Worm (Caenorhabditis elegans) whole organism, late embryonic: ENCODE data around the gene lbp-9.

Experiments
- ama-1 ChIP-seq: fragments of 150-350 bp; optimal IDR thresholded peaks from 2 replicates; lab custom pipeline; 2014
- ceh-14 ChIP-seq: sonication (generic microtip); optimal IDR thresholded peaks from 2 replicates; lab custom pipeline; 2016; ENCODE audit warnings: missing genotype, missing genetic modification characterization, missing compliant biosample characterization
- ceh-18 ChIP-seq: sonication (generic microtip); optimal IDR thresholded peaks from 2 replicates; lab custom pipeline; 2016; ENCODE audit warnings: missing genetic modification characterization, missing compliant biosample characterization
- dve-1 ChIP-seq: sonication (generic microtip); optimal IDR thresholded peaks from 2 replicates; lab custom pipeline; 2017; ENCODE audit warnings: antibody characterized with exemption, mild to moderate bottlenecking, missing genetic modification characterization, missing compliant biosample characterization
- elt-2 ChIP-seq: sonication (generic microtip); optimal IDR thresholded peaks from 2 replicates; lab custom pipeline; 2016; ENCODE audit warnings: missing genetic modification reagents, missing genetic modification characterization, missing compliant biosample characterization
- ets-4 ChIP-seq: sonication (generic microtip); optimal IDR thresholded peaks from 2 replicates; lab custom pipeline; 2016; ENCODE audit warnings: missing genetic modification characterization, missing compliant biosample characterization
- fax-1 ChIP-seq: sonication (generic microtip); optimal IDR thresholded peaks from 2 replicates; lab custom pipeline; 2016; ENCODE audit warnings: missing genotype, missing genetic modification characterization, missing compliant biosample characterization
- fkh-6 ChIP-seq: sonication (generic microtip); optimal IDR thresholded peaks from 2 replicates; lab custom pipeline; 2016; ENCODE audit warnings: missing genetic modification characterization, missing compliant biosample characterization
- hlh-6 ChIP-seq: sonication (generic microtip); optimal IDR thresholded peaks from 2 replicates; lab custom pipeline; 2016; ENCODE audit warnings: missing genotype, missing genetic modification characterization, missing compliant biosample characterization
- lin-11 ChIP-seq: fragments of 200-800 bp; sonication (Bioruptor generic); optimal IDR thresholded peaks from 2 replicates; lab custom pipeline; 2018; ENCODE audit warnings: mild to moderate bottlenecking, missing genetic modification characterization, missing compliant biosample characterization
- madf-2 ChIP-seq: sonication (generic microtip); optimal IDR thresholded peaks from 2 replicates; lab custom pipeline; 2017; ENCODE audit warnings: missing genetic modification characterization, missing compliant biosample characterization
- nhr-11 ChIP-seq: fragments of 150-350 bp; optimal IDR thresholded peaks from 2 replicates; lab custom pipeline; 2014; ENCODE audit warnings: missing biosample characterization, missing genetic modification characterization
- pha-4 ChIP-seq: fragments of 150-350 bp; optimal IDR thresholded peaks from 2 replicates; lab custom pipeline; 2018; ENCODE audit warnings: missing biosample characterization, missing genetic modification reagents, missing genetic modification characterization
- ztf-16 ChIP-seq: sonication (generic microtip); optimal IDR thresholded peaks from 2 replicates; lab custom pipeline; 2017; ENCODE audit warnings: missing genetic modification characterization, missing compliant biosample characterization

DNA sequence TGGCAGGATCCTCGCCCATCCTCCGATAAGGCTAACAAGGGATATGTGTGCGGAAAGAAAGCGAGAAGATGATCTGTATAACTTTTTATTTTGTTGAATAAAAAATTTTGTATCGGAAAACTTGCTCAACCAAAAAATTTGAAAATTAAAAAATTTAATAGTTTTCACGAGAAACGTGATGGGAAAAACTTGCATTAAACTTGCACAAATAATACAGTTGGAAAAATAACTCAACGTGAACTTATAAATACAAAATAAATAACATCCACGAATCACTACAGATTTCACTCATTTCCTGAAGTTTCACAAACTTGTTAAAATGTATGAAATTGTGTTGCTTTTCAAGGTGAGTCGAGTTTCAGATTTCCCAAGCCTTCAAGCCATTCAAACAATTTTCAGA is 30.8 kb downstream of the lbp-9 start, which contains the start of gene F36F12.7:
- no peak for TF ChIP-seq ceh-18 (tag; lab: Kevin White, UChicago)
- TF ChIP-seq lin-11 (tag; lab: Kevin White, UChicago), result no peak
- no peak for TF ChIP-seq dve-1 (tag; lab: Kevin White, UChicago)
- no peak for TF ChIP-seq madf-2 (tag; lab: Kevin White, UChicago)
- TF ChIP-seq ztf-16 (tag; lab: Kevin White, UChicago), result no peak
- no peak for TF ChIP-seq ceh-14 (tag; lab: Kevin White, UChicago)
- TF ChIP-seq ama-1, result no peak
- TF ChIP-seq elt-2 (tag; lab: Kevin White, UChicago), result no peak
- no peak for TF ChIP-seq ets-4 (tag; lab: Kevin White, UChicago)
- TF ChIP-seq nhr-11 (tag; lab: Kevin White, UChicago), result no peak
- TF ChIP-seq fax-1 (tag; lab: Kevin White, UChicago), result no peak
- TF ChIP-seq hlh-6 (tag; lab: Kevin White, UChicago), result no peak
- TF ChIP-seq pha-4, result no peak
- no peak for TF ChIP-seq fkh-6
